Worm (Caenorhabditis elegans) whole organism, young adult: Measurements from ENCODE around the gene dlc-1.
A peak's percentile ranks its signal among the peaks of the same experiment; 100 is the strongest.

Source experiments
- B0035.1 ChIP-seq: sonication (generic microtip); optimal IDR thresholded peaks from 2 replicates; lab custom pipeline; 2016; ENCODE audit warnings: missing genetic modification characterization, mild to moderate bottlenecking, missing compliant biosample characterization, missing genotype, missing genetic modification reagents
- F23B12.7 ChIP-seq: sonication (generic microtip); optimal IDR thresholded peaks from 2 replicates; lab custom pipeline; 2017; ENCODE audit warnings: missing genetic modification characterization, mild to moderate bottlenecking, missing compliant biosample characterization, antibody characterized with exemption, moderate library complexity; ENCODE audit not compliant: insufficient read depth
- athp-1 ChIP-seq: sonication (generic microtip); optimal IDR thresholded peaks from 2 replicates; lab custom pipeline; 2017; ENCODE audit warnings: mild to moderate bottlenecking, missing genetic modification characterization, missing compliant biosample characterization
- ceh-27 ChIP-seq: fragments of 200-800 bp; sonication (Bioruptor generic); optimal IDR thresholded peaks from 2 replicates; lab custom pipeline; 2018; ENCODE audit warnings: mild to moderate bottlenecking, missing genetic modification characterization, moderate library complexity, missing compliant biosample characterization
- ekl-4 ChIP-seq: fragments of 200-800 bp; sonication (Bioruptor generic); IDR thresholded peaks from 2 replicates; pipeline ENCODE4 v1.3.6; 2022; ENCODE audit warnings: missing genetic modification reagents, missing genetic modification characterization, missing compliant biosample characterization
- zim-3 ChIP-seq: sonication (generic microtip); optimal IDR thresholded peaks from 2 replicates; lab custom pipeline; 2017; ENCODE audit warnings: mild to moderate bottlenecking, missing genetic modification characterization, moderate library complexity, missing compliant biosample characterization
- ztf-6 ChIP-seq: fragments of 200-800 bp; sonication (Bioruptor generic); IDR thresholded peaks from 2 replicates; pipeline ENCODE4 v1.3.6; 2022; ENCODE audit warnings: missing genetic modification reagents, missing genetic modification characterization, missing compliant biosample characterization

The dlc-1 gene

DNA sequence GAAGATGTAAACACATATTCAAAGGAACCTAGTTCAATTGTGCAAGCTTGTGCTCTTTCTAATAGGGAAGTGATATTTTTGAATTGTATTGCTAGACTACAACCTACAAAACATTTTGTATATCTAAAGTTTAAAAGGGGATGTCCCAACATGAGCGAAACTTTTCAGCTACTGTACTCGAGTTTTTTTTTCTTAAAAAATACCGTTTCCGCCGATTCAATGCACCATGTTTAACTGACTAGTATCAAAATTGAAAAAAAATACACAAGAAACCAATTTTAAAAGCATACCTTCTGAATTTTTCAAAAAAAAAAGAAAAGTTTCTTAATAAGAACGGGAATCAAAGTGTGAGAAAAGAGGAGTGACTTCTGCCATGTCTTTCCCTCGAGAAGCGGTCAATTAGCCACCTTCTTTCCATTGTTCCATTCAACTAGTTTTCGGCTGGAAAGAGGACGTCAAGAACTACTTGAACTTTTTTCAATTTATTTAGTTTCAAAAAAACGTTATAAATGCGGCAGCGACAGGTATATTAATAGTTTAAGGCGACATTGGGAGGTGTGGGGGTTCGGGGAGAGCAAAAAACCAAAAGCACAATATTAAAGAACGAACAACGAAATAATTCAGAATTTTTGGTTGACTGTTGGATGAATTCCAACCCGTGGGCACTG lies 48.1 kb downstream of the dlc-1 start, which contains the start of gene nas-4 (continued):
- TF ChIP-seq athp-1, result peak; percentile 64
- TF ChIP-seq ceh-27, result peak; percentile 35
- TF ChIP-seq zim-3 (tag; lab: Kevin White, UChicago), result no peak
- TF ChIP-seq F23B12.7 (tag; lab: Kevin White, UChicago), result no peak
- no peak for TF ChIP-seq ztf-6 (GFP tag; lab: Robert Waterston, UW)
- TF ChIP-seq B0035.1, result peak; percentile 75
- TF ChIP-seq ekl-4 (GFP tag; lab: Robert Waterston, UW), result 0 out of 2 replicates have a peak, but pooled peaks have one; percentile 12
- TF ChIP-seq, all 124 proteins: peak for 25
